Worm (Caenorhabditis elegans): ENCODE data around the gene abu-13.

DNA sequence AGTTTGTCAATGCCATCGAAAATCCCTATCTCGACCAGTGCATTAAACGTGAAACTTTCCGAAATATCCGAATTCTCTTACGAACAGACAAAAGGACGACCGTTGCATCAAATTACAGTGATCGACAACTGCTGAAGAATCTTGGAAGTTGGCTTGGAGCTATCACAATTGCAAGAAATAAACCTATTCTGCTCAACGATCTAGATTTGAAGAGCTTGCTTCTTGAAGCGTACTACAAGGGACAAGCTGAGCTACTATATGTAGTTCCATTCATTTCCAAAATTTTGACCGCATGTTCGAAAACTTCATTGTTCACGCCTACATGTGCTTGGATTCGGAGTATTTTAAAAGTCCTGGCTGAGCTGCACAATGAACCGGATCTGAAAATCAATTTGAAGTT is 8.3 kb upstream of the abu-13 start:
- no peak for TF ChIP-seq skn-1 (tag; optimal IDR thresholded peaks at IDR 0.05)
- no peak for TF ChIP-seq daf-12 (tag; optimal IDR thresholded peaks at IDR 0.05)
- no peak for TF ChIP-seq nhr-237 (tag; optimal IDR thresholded peaks at IDR 0.05)
- no peak for TF ChIP-seq nhr-76 (tag; optimal IDR thresholded peaks at IDR 0.05)
- TF ChIP-seq mdl-1 (tag; optimal IDR thresholded peaks at IDR 0.05), result no peak
- TF ChIP-seq aly-2 (tag; optimal IDR thresholded peaks at IDR 0.05), result no peak
- TF ChIP-seq elt-1 (tag; optimal IDR thresholded peaks at IDR 0.05), result no peak
- no peak for TF ChIP-seq nhr-28 (tag; optimal IDR thresholded peaks at IDR 0.05)
- TF ChIP-seq sea-2 (GFP tag; optimal IDR thresholded peaks at IDR 0.05), result no peak
- no peak for TF ChIP-seq snpc-4 (tag; optimal IDR thresholded peaks at IDR 0.05)
- no peak for TF ChIP-seq jun-1 (tag; optimal IDR thresholded peaks at IDR 0.05)

Data from whole organism, L3 larva.